Worm (Caenorhabditis elegans): ENCODE measurements around the gene daf-2.
A peak's percentile ranks its signal among the peaks of the same experiment; 100 is the strongest.

Gene daf-2

DNA sequence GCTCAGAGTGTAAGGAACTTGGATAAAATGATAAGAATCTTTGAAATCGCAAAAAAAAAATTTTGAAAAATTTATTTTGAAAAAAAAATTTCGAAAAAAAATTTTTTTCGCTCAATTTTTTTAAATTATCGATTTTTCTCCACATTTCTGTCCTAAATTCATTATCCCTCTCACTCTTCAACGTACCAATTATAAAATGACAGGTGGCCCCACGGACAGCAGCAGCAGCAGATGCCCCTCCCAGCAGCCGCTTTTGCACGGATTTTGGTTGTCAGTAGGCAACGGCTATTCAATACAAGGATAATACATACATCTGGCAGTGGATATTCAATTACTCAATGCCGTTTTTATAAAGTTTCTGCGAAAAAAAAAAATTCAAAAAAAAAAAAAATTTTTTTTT is 45.8 kb upstream of the daf-2 start, which contains the start of gene sft-1:
Gene sft-1, plus strand, starts transcription at position 201 of the 400 bp plus-strand sequence.
- no peak for TF ChIP-seq F52B5.7 (tag; optimal IDR thresholded peaks at IDR 0.05)
- TF ChIP-seq athp-1 (tag; optimal IDR thresholded peaks at IDR 0.05) = no peak
- no peak for TF ChIP-seq hlh-12 (tag; optimal IDR thresholded peaks at IDR 0.05)
- TF ChIP-seq egl-44 (GFP tag; IDR thresholded peaks at IDR 0.05) = no peak
- no peak for TF ChIP-seq F57C9.4 (tag; optimal IDR thresholded peaks at IDR 0.05)
- no peak for TF ChIP-seq rcor-1 (GFP tag; IDR thresholded peaks at IDR 0.05)
- no peak for TF ChIP-seq ceh-100 (GFP tag; IDR thresholded peaks at IDR 0.05)
- no peak for TF ChIP-seq Y56A3A.18 (GFP tag; IDR thresholded peaks at IDR 0.05)

- no peak for TF ChIP-seq hlh-26 (GFP tag; conservative IDR thresholded peaks at IDR 0.05)
- peak in 1 of 3 experiments; percentile 42 for TF ChIP-seq lin-35 (GFP tag; optimal IDR thresholded peaks at IDR 0.05)
- peak; percentile 6 for TF ChIP-seq lin-54 (GFP tag; optimal IDR thresholded peaks at IDR 0.05)
- TF ChIP-seq ztf-22 (GFP tag; optimal IDR thresholded peaks at IDR 0.05) = no peak
- TF ChIP-seq efl-1 (GFP tag; optimal IDR thresholded peaks at IDR 0.05) = peak; percentile 13
- TF ChIP-seq dpl-1 (GFP tag; optimal IDR thresholded peaks at IDR 0.05) = peak; percentile 20
- TF ChIP-seq rpc-1 (optimal IDR thresholded peaks at IDR 0.05) = no peak
- TF ChIP-seq rpc-1 (tag; optimal IDR thresholded peaks at IDR 0.05) = no peak
- TF ChIP-seq attf-3 (GFP tag; conservative IDR thresholded peaks at IDR 0.05) = peak; percentile 93
These were observed 29.5 kb upstream of the daf-2 start, which contains the start of gene H06I04.3 for ce11 chrIII:3070026-3070573. TSS of gene H06I04.3 (plus strand) at chrIII:3070523.

- TF ChIP-seq D2030.7 (GFP tag; IDR thresholded peaks at IDR 0.05) (peak; percentile 32; the same call in 1 of the 2 replicates), ama-1 (optimal IDR thresholded peaks at IDR 0.05) (no peak), ama-1 (GFP tag; optimal IDR thresholded peaks at IDR 0.05) (peak in 1 of 2 experiments; percentile 63), dpl-1 (GFP tag; optimal IDR thresholded peaks at IDR 0.05) (no peak), nfya-2 (GFP tag; IDR thresholded peaks at IDR 0.05) (0 out of 2 replicates have a peak, but pooled peaks have one; percentile 28), cebp-2 (GFP tag; IDR thresholded peaks at IDR 0.05) (peak; percentile 82; the same call in 1 of the 2 replicates), snpc-3.4 (tag; optimal IDR thresholded peaks at IDR 0.05) (peak; percentile 87), Y95B8A.8 (GFP tag; IDR thresholded peaks at IDR 0.05) (0 out of 2 replicates have a peak, but pooled peaks have one; percentile 54), rcor-1 (GFP tag; IDR thresholded peaks at IDR 0.05) (peak; percentile 65), xnd-1 (tag; optimal IDR thresholded peaks at IDR 0.05) (peak; percentile 36), attf-6 (GFP tag; IDR thresholded peaks at IDR 0.05) (0 out of 2 replicates have a peak, but pooled peaks have one; percentile 35), Y53G8AR.9 (GFP tag; conservative IDR thresholded peaks at IDR 0.05) (peak; percentile 79), lin-35 (GFP tag; optimal IDR thresholded peaks at IDR 0.05) (peak in 1 of 3 experiments; percentile 46), B0261.1 (tag; optimal IDR thresholded peaks at IDR 0.05) (no peak), F49E8.2 (tag; optimal IDR thresholded peaks at IDR 0.05; ENCODE audit: insufficient read depth) (peak; percentile 3), B0336.3 (GFP tag; IDR thresholded peaks at IDR 0.05) (peak; percentile 88), F57C9.4 (tag; optimal IDR thresholded peaks at IDR 0.05) (no peak), egl-18 (GFP tag; IDR thresholded peaks at IDR 0.05) (no peak), snpc-1.1 (tag; optimal IDR thresholded peaks at IDR 0.05; ENCODE audit: insufficient read depth) (peak; percentile 38), aptf-2 (GFP tag; conservative IDR thresholded peaks at IDR 0.05) (no peak), lsy-27 (tag; optimal IDR thresholded peaks at IDR 0.05; ENCODE audit: borderline replicate concordance, insufficient read depth) (no peak), Y53F4B.3 (GFP tag; IDR thresholded peaks at IDR 0.05) (no peak), hrde-1 (tag; optimal IDR thresholded peaks at IDR 0.05; ENCODE audit: borderline replicate concordance) (peak; percentile 78), madf-6 (GFP tag; IDR thresholded peaks at IDR 0.05) (peak; percentile 73), mcd-1 (GFP tag; IDR thresholded peaks at IDR 0.05) (peak; percentile 66; the same call in 1 of the 2 replicates), ekl-4 (GFP tag; IDR thresholded peaks at IDR 0.05) (peak; percentile 81; the same call in 1 of the 2 replicates), tbp1 (GFP tag; optimal IDR thresholded peaks at IDR 0.05) (no peak), lin-54 (GFP tag; optimal IDR thresholded peaks at IDR 0.05) (peak; percentile 65), T26A5.8 (tag; optimal IDR thresholded peaks at IDR 0.05) (no peak), die-1 (tag; optimal IDR thresholded peaks at IDR 0.05) (no peak), snpc-1.3 (tag; optimal IDR thresholded peaks at IDR 0.05; ENCODE audit: insufficient read depth) (no peak), lin-26 (GFP tag; IDR thresholded peaks at IDR 0.05) (peak; percentile 75; the same call in 1 of the 2 replicates)
These were observed 28.5 kb upstream of the daf-2 start for ce11 chrIII:3069101-3069500.
